Fruit fly (Drosophila melanogaster) whole organism, wandering third instar larva: ENCODE data around the gene CG5435.

ENCODE experiments used
- Abd-B ChIP-seq: fragments of >200 bp; optimal IDR thresholded peaks from 2 replicates; lab custom pipeline; 2017; ENCODE audit warnings: missing biosample characterization, missing genetic modification characterization
- CG9705 ChIP-seq: fragments of 200-800 bp; sonication (Bioruptor generic); optimal IDR thresholded peaks from 2 replicates; lab custom pipeline; 2018; ENCODE audit warnings: missing biosample characterization, mild to moderate bottlenecking, missing genetic modification characterization
- Dfd ChIP-seq: fragments of >200 bp; optimal IDR thresholded peaks from 2 replicates; lab custom pipeline; 2017; ENCODE audit warnings: missing biosample characterization, missing genetic modification characterization
- Dif ChIP-seq: fragments of 200-275, 200-300 bp; sonication (Bioruptor generic); optimal IDR thresholded peaks from 2 replicates; lab custom pipeline; 2018; ENCODE audit warnings: missing biosample characterization, missing genetic modification characterization; ENCODE audit not compliant: partially characterized antibody
- Hr78 ChIP-seq: fragments of >200 bp; optimal IDR thresholded peaks from 2 replicates; lab custom pipeline; 2017; ENCODE audit warnings: missing biosample characterization, missing genetic modification characterization
- Jra ChIP-seq: sonication (Bioruptor generic); optimal IDR thresholded peaks from 2 replicates; lab custom pipeline; 2016; ENCODE audit warnings: missing biosample characterization, missing genetic modification characterization
- OdsH ChIP-seq: fragments of 200-800 bp; sonication (Bioruptor generic); optimal IDR thresholded peaks from 2 replicates; lab custom pipeline; 2016; ENCODE audit warnings: missing biosample characterization, mild to moderate bottlenecking, missing genetic modification characterization
- foxo ChIP-seq, 2 experiments: fragments of 200-800 bp; sonication (Bioruptor generic); optimal IDR thresholded peaks; 2 replicates in 1 of 2; 3 replicates in 1 of 2; lab custom pipeline; 2016 to 2017; ENCODE audit warnings: missing biosample characterization in 2 of 2, missing genetic modification characterization in 2 of 2
- fru ChIP-seq: fragments of 200-800 bp; sonication (Bioruptor generic); optimal IDR thresholded peaks from 3 replicates; lab custom pipeline; 2016; ENCODE audit warnings: missing biosample characterization, mild to moderate bottlenecking, missing genetic modification characterization
- jim ChIP-seq: fragments of 175-275, 200-325 bp; sonication (Bioruptor generic); optimal IDR thresholded peaks from 2 replicates; lab custom pipeline; 2016; ENCODE audit warnings: missing biosample characterization, mild to moderate bottlenecking, missing genetic modification characterization
- lola ChIP-seq: fragments of >200 bp; optimal IDR thresholded peaks from 2 replicates; lab custom pipeline; 2017; ENCODE audit warnings: missing biosample characterization, missing genetic modification characterization
- pan ChIP-seq: fragments of >200 bp; optimal IDR thresholded peaks from 2 replicates; lab custom pipeline; 2017
- tai ChIP-seq: sonication (Bioruptor generic); optimal IDR thresholded peaks from 2 replicates; lab custom pipeline; 2016; ENCODE audit warnings: missing biosample characterization, missing genetic modification characterization
- woc ChIP-seq: sonication (Bioruptor generic); optimal IDR thresholded peaks from 2 replicates; lab custom pipeline; 2016; ENCODE audit warnings: missing biosample characterization, mild to moderate bottlenecking, missing genetic modification characterization

- TF ChIP-seq Hr78 (no peak), jim (GFP tag; lab: Kevin White, UChicago) (no peak), fru (GFP tag; lab: Kevin White, UChicago) (no peak), Dfd (no peak), Dif (peak; percentile 23), foxo (GFP tag; optimal IDR thresholded peaks at IDR 0.05; lab: Kevin White, UChicago) (no peak), OdsH (GFP tag; lab: Kevin White, UChicago) (no peak), CG9705 (no peak), Abd-B (GFP tag; lab: Kevin White, UChicago) (no peak), pan (no peak), tai (GFP tag; lab: Kevin White, UChicago) (no peak), woc (GFP tag; lab: Kevin White, UChicago) (no peak), lola (GFP tag; lab: Kevin White, UChicago) (no peak), Jra (GFP tag; lab: Kevin White, UChicago) (no peak)
These were observed 8.7 kb downstream of the CG5435 start for dm6 chr2L:12421793-12422691.
